Fruit fly (Drosophila melanogaster) whole organism, embryonic: Measurements from ENCODE around the gene Ugt305A1.
A peak's percentile ranks its signal among the peaks of the same experiment; 100 is the strongest.

ENCODE experiments used
- Ada2b ChIP-seq: fragments of 200-800 bp; sonication (Bioruptor generic); IDR thresholded peaks from 2 replicates; pipeline ENCODE4 v1.3.6; 2022; ENCODE audit warnings: missing biosample characterization, missing genetic modification characterization
- Bteb2 ChIP-seq: fragments of 200-800 bp; sonication (Bioruptor generic); optimal IDR thresholded peaks from 2 replicates; lab custom pipeline; 2016; ENCODE audit warnings: missing biosample characterization, missing genetic modification characterization
- C15 ChIP-seq: fragments of 200-800 bp; sonication (Bioruptor generic); IDR thresholded peaks from 3 replicates; pipeline ENCODE4 v1.3.6; 2022; ENCODE audit warnings: missing biosample characterization, missing genetic modification characterization
- CG10147 ChIP-seq: fragments of 200-800 bp; sonication (Bioruptor generic); optimal IDR thresholded peaks from 2 replicates; lab custom pipeline; 2019; ENCODE audit warnings: missing biosample characterization, mild to moderate bottlenecking, missing genetic modification characterization, moderate library complexity
- CG10959 ChIP-seq: fragments of 200-800 bp; sonication (Bioruptor generic); IDR thresholded peaks from 2 replicates; pipeline ENCODE4 v1.3.6; 2022; ENCODE audit warnings: missing biosample characterization, missing genetic modification characterization
- CG11085 ChIP-seq: fragments of 200-800 bp; sonication (Bioruptor generic); IDR thresholded peaks from 2 replicates; pipeline ENCODE4 v1.3.6; 2022; ENCODE audit warnings: missing biosample characterization, missing genetic modification characterization
- CG12942 ChIP-seq: fragments of 200-800 bp; sonication (Bioruptor generic); optimal IDR thresholded peaks from 3 replicates; lab custom pipeline; 2016; ENCODE audit warnings: missing biosample characterization, missing genetic modification characterization
- CG14965 ChIP-seq: fragments of 200-800 bp; sonication (Bioruptor generic); optimal IDR thresholded peaks from 2 replicates; lab custom pipeline; 2016; ENCODE audit warnings: missing biosample characterization, missing genetic modification characterization, borderline replicate concordance
- CG16815 ChIP-seq: fragments of 200-800 bp; sonication (Bioruptor generic); optimal IDR thresholded peaks from 3 replicates; lab custom pipeline; 2017; ENCODE audit warnings: missing biosample characterization, mild to moderate bottlenecking, missing genetic modification characterization
- CG17359 ChIP-seq: fragments of 200-800 bp; sonication (Bioruptor generic); optimal IDR thresholded peaks from 3 replicates; lab custom pipeline; 2018; ENCODE audit warnings: missing biosample characterization, mild to moderate bottlenecking, missing genetic modification characterization, moderate library complexity
- CG17612 ChIP-seq: fragments of 200-800 bp; sonication (Bioruptor generic); IDR thresholded peaks from 2 replicates; pipeline ENCODE4 v1.3.6; 2022; ENCODE audit warnings: missing biosample characterization, missing genetic modification characterization
- CG18476 ChIP-seq: fragments of 200-800 bp; sonication (Bioruptor generic); optimal IDR thresholded peaks from 2 replicates; lab custom pipeline; 2016; ENCODE audit warnings: missing biosample characterization, mild to moderate bottlenecking, missing genetic modification characterization
- CG2712 ChIP-seq: fragments of 200-800 bp; optimal IDR thresholded peaks from 3 replicates; lab custom pipeline; 2019; ENCODE audit warnings: missing biosample characterization, mild to moderate bottlenecking, missing genetic modification characterization, moderate library complexity
- CG30020 ChIP-seq: fragments of 200-800 bp; optimal IDR thresholded peaks from 2 replicates; lab custom pipeline; 2019; ENCODE audit warnings: missing biosample characterization, mild to moderate bottlenecking, missing genetic modification characterization, moderate library complexity
- CG32767 ChIP-seq: fragments of 200-800 bp; sonication (Bioruptor generic); IDR thresholded peaks from 2 replicates; pipeline ENCODE4 v1.3.6; 2022; ENCODE audit warnings: missing biosample characterization, missing genetic modification characterization
- CG32772 ChIP-seq: fragments of 200-800 bp; sonication (Bioruptor generic); IDR thresholded peaks from 2 replicates; pipeline ENCODE4 v1.3.6; 2022; ENCODE audit warnings: missing biosample characterization, missing genetic modification characterization
- CG4328 ChIP-seq: fragments of 200-800 bp; sonication (Bioruptor generic); optimal IDR thresholded peaks from 3 replicates; lab custom pipeline; 2017; ENCODE audit warnings: missing biosample characterization, missing genetic modification reagents, missing genetic modification characterization
- CG4854 ChIP-seq: fragments of 200-800 bp; sonication (Bioruptor generic); optimal IDR thresholded peaks from 2 replicates; lab custom pipeline; 2016; ENCODE audit warnings: missing biosample characterization, missing genetic modification characterization, inconsistent platforms
- CG6683 ChIP-seq: fragments of 200-800 bp; sonication (Bioruptor generic); optimal IDR thresholded peaks from 2 replicates; lab custom pipeline; 2017; ENCODE audit warnings: missing biosample characterization, mild to moderate bottlenecking, missing genetic modification characterization, missing genetic modification reagents
- CG6689 ChIP-seq: fragments of 200-800 bp; sonication (Bioruptor generic); IDR thresholded peaks from 2 replicates; pipeline ENCODE4 v1.3.6; 2022; ENCODE audit warnings: missing biosample characterization, missing genetic modification characterization
- CG7839 ChIP-seq: fragments of 200-800 bp; sonication (Bioruptor generic); optimal IDR thresholded peaks from 3 replicates; lab custom pipeline; 2018; ENCODE audit warnings: missing biosample characterization, mild to moderate bottlenecking, missing genetic modification characterization, moderate library complexity
- CG7963 ChIP-seq: fragments of 200-800 bp; sonication (Bioruptor generic); IDR thresholded peaks from 3 replicates; pipeline ENCODE4 v1.3.6; 2022; ENCODE audit warnings: missing biosample characterization, missing genetic modification characterization; ENCODE audit not compliant: partially characterized antibody
- CHES-1-like ChIP-seq: fragments of 200-800 bp; sonication (Bioruptor generic); optimal IDR thresholded peaks from 2 replicates; lab custom pipeline; 2016; ENCODE audit warnings: missing biosample characterization, missing genetic modification characterization
- Chrac-16 ChIP-seq: fragments of 200-800 bp; sonication (Bioruptor generic); optimal IDR thresholded peaks from 3 replicates; lab custom pipeline; 2016; ENCODE audit warnings: missing biosample characterization, missing genetic modification characterization
- Dp ChIP-seq: fragments of 200-800 bp; sonication (Bioruptor generic); optimal IDR thresholded peaks from 2 replicates; lab custom pipeline; 2018; ENCODE audit warnings: missing biosample characterization, mild to moderate bottlenecking, missing genetic modification characterization, moderate library complexity
- Hey ChIP-seq: fragments of 200-800 bp; sonication (Bioruptor generic); optimal IDR thresholded peaks from 3 replicates; lab custom pipeline; 2018; ENCODE audit warnings: missing biosample characterization, mild to moderate bottlenecking, missing genetic modification characterization
- Hr51 ChIP-seq, 2 experiments: fragments of 200-800 bp; sonication (Bioruptor generic); optimal IDR thresholded peaks; 2 replicates in 1 of 2; 3 replicates in 1 of 2; lab custom pipeline; 2016 to 2018; ENCODE audit warnings: missing biosample characterization in 2 of 2, missing genetic modification characterization in 2 of 2, mild to moderate bottlenecking in 1 of 2, moderate library complexity in 1 of 2
- Meics ChIP-seq: fragments of 200-800 bp; sonication (Bioruptor generic); optimal IDR thresholded peaks from 2 replicates; lab custom pipeline; 2017; ENCODE audit warnings: missing biosample characterization, mild to moderate bottlenecking, missing genetic modification characterization
- Six4 ChIP-seq: fragments of 200-800 bp; sonication (Bioruptor generic); optimal IDR thresholded peaks from 2 replicates; lab custom pipeline; 2016; ENCODE audit warnings: missing biosample characterization, missing genetic modification characterization
- Sry-δ ChIP-seq: fragments of 200-800 bp; sonication (Bioruptor generic); optimal IDR thresholded peaks from 2 replicates; lab custom pipeline; 2016; ENCODE audit warnings: missing biosample characterization, missing genetic modification characterization
- Tbp ChIP-seq: fragments of >200 bp; optimal IDR thresholded peaks from 2 replicates; lab custom pipeline; 2018; ENCODE audit warnings: missing biosample characterization, missing genetic modification characterization
- chinmo ChIP-seq: fragments of 200-800 bp; sonication (Bioruptor generic); IDR thresholded peaks from 4 replicates; pipeline ENCODE4 v1.3.6; 2022; ENCODE audit warnings: missing biosample characterization, missing genetic modification characterization; ENCODE audit not compliant: partially characterized antibody
- dm ChIP-seq: fragments of 200-800 bp; sonication (Bioruptor generic); optimal IDR thresholded peaks from 3 replicates; lab custom pipeline; 2016; ENCODE audit warnings: missing biosample characterization, missing genetic modification characterization
- dmrt11E ChIP-seq: fragments of 200-800 bp; sonication (Bioruptor generic); optimal IDR thresholded peaks from 3 replicates; lab custom pipeline; 2018; ENCODE audit warnings: missing biosample characterization, mild to moderate bottlenecking, missing genetic modification characterization, moderate library complexity
- dysf ChIP-seq: fragments of 200-800 bp; sonication (Bioruptor generic); IDR thresholded peaks from 3 replicates; pipeline ENCODE4 v1.3.6; 2022; ENCODE audit warnings: missing biosample characterization, missing genetic modification characterization
- fd3F ChIP-seq: fragments of 200-800 bp; sonication (Bioruptor generic); optimal IDR thresholded peaks from 2 replicates; lab custom pipeline; 2018; ENCODE audit warnings: missing biosample characterization, mild to moderate bottlenecking, missing genetic modification characterization, moderate library complexity
- gcm ChIP-seq: fragments of 200-800 bp; sonication (Bioruptor generic); optimal IDR thresholded peaks from 2 replicates; lab custom pipeline; 2019; ENCODE audit warnings: missing biosample characterization, mild to moderate bottlenecking, missing genetic modification characterization, moderate library complexity
- gt ChIP-seq: fragments of 200-800 bp; sonication (Bioruptor generic); IDR thresholded peaks from 2 replicates; pipeline ENCODE4 v1.3.6; 2022; ENCODE audit warnings: missing biosample characterization, missing genetic modification characterization
- ham ChIP-seq: fragments of 200-800 bp; sonication (Bioruptor generic); IDR thresholded peaks from 2 replicates; pipeline ENCODE4 v1.3.6; 2022; ENCODE audit warnings: missing biosample characterization, missing genetic modification characterization
- hth ChIP-seq: fragments of >200 bp; optimal IDR thresholded peaks from 2 replicates; lab custom pipeline; 2017; ENCODE audit warnings: inconsistent platforms
- nau ChIP-seq: fragments of 200-800 bp; sonication (Bioruptor generic); optimal IDR thresholded peaks from 3 replicates; lab custom pipeline; 2017; ENCODE audit warnings: missing biosample characterization, mild to moderate bottlenecking, missing genetic modification characterization, missing genetic modification reagents
- nerfin-1 ChIP-seq: fragments of 200-800 bp; sonication (Bioruptor generic); optimal IDR thresholded peaks from 3 replicates; lab custom pipeline; 2019; ENCODE audit warnings: missing biosample characterization, mild to moderate bottlenecking, missing genetic modification characterization, moderate library complexity
- rib ChIP-seq: fragments of 200-800 bp; sonication (Bioruptor generic); IDR thresholded peaks from 2 replicates; pipeline ENCODE4 v1.3.6; 2022; ENCODE audit warnings: missing biosample characterization, missing genetic modification characterization
- sc ChIP-seq, 3 experiments: fragments of >200 bp in 2 of 3; fragments of 200-800 bp in 1 of 3; sonication (Bioruptor generic) in 1 of 3; optimal IDR thresholded peaks; 2 replicates in 2 of 3; 3 replicates in 1 of 3; lab custom pipeline; 2017; ENCODE audit warnings: mild to moderate bottlenecking in 1 of 3, missing biosample characterization in 1 of 3, missing genetic modification characterization in 1 of 3, missing genetic modification reagents in 1 of 3
- sens-2 ChIP-seq: fragments of 200-800 bp; sonication (Bioruptor generic); IDR thresholded peaks from 2 replicates; pipeline ENCODE4 v1.3.6; 2022; ENCODE audit warnings: missing biosample characterization, missing genetic modification characterization
- so ChIP-seq: fragments of 200-800 bp; sonication (Bioruptor generic); IDR thresholded peaks from 3 replicates; pipeline ENCODE4 v1.3.6; 2022; ENCODE audit warnings: missing biosample characterization, missing genetic modification characterization
- stwl ChIP-seq: fragments of 200-800 bp; sonication (Bioruptor generic); optimal IDR thresholded peaks from 3 replicates; lab custom pipeline; 2018; ENCODE audit warnings: missing biosample characterization, mild to moderate bottlenecking, missing genetic modification characterization, moderate library complexity
- tup ChIP-seq: fragments of 200-800 bp; sonication (Bioruptor generic); optimal IDR thresholded peaks from 2 replicates; lab custom pipeline; 2016; ENCODE audit warnings: missing biosample characterization, mild to moderate bottlenecking, missing genetic modification characterization, moderate library complexity
- unc-4 ChIP-seq: fragments of 200-800 bp; sonication (Bioruptor generic); IDR thresholded peaks from 2 replicates; pipeline ENCODE4 v1.3.6; 2022; ENCODE audit warnings: missing biosample characterization, missing genetic modification characterization; ENCODE audit not compliant: partially characterized antibody
- yki ChIP-seq: fragments of >200 bp; optimal IDR thresholded peaks from 3 replicates; lab custom pipeline; 2018
- zfh2 ChIP-seq: fragments of 200-800 bp; sonication (Bioruptor generic); optimal IDR thresholded peaks from 2 replicates; lab custom pipeline; 2016; ENCODE audit warnings: missing biosample characterization, missing genetic modification characterization

Gene Ugt305A1

dm6 chr3L:4016754-4017153, 42.8 kb upstream of the Ugt305A1 start (continued):
- TF ChIP-seq chinmo (GFP tag; lab: Robert Waterston, UW) = no peak
- TF ChIP-seq gcm = peak; percentile 12
- TF ChIP-seq CG6689 (GFP tag; lab: Robert Waterston, UW) = peak; percentile 72
- TF ChIP-seq CG11085 (GFP tag; lab: Robert Waterston, UW) = no peak
- TF ChIP-seq dysf (GFP tag; lab: Robert Waterston, UW) = peak; percentile 68
- peak; percentile 24 for TF ChIP-seq CG18476 (GFP tag; lab: Kevin White, UChicago)
- TF ChIP-seq zfh2 (GFP tag; lab: Kevin White, UChicago) = no peak
- TF ChIP-seq CHES-1-like (GFP tag; lab: Kevin White, UChicago) = no peak
- peak; percentile 70 for TF ChIP-seq CG7839
- peak; percentile 63 for TF ChIP-seq CG17359 (tag; lab: Kevin White, UChicago)
- TF ChIP-seq sc (optimal IDR thresholded peaks at IDR 0.05; lab: Kevin White, UChicago) = no peak
- TF ChIP-seq sc (GFP tag; optimal IDR thresholded peaks at IDR 0.05; lab: Kevin White, UChicago) = peak; percentile 67
- TF ChIP-seq dm (GFP tag; lab: Kevin White, UChicago) = peak; percentile 10
- no peak for TF ChIP-seq CG10147 (GFP tag; lab: Kevin White, UChicago)
- TF ChIP-seq unc-4 = no peak
- no peak for TF ChIP-seq CG4854 (GFP tag; lab: Kevin White, UChicago)
- TF ChIP-seq CG32767 (GFP tag; lab: Robert Waterston, UW) = peak; percentile 46; the same call in 1 of the 2 replicates
- peak; percentile 61 for TF ChIP-seq Ada2b (GFP tag; lab: Robert Waterston, UW)
- TF ChIP-seq sens-2 (GFP tag; lab: Robert Waterston, UW) = peak; percentile 75; the same call in 1 of the 2 replicates
- TF ChIP-seq CG32772 (GFP tag; lab: Robert Waterston, UW) = peak; percentile 74
- TF ChIP-seq gt (GFP tag; lab: Robert Waterston, UW) = peak; percentile 55; the same call in 1 of the 2 replicates
- TF ChIP-seq fd3F = no peak
- peak; percentile 85 for TF ChIP-seq CG10959
- no peak for TF ChIP-seq nau (GFP tag; lab: Kevin White, UChicago)
- TF ChIP-seq CG4328 (GFP tag; lab: Kevin White, UChicago) = no peak
- no peak for TF ChIP-seq Meics (GFP tag; lab: Kevin White, UChicago)
- peak; percentile 81 for TF ChIP-seq CG16815
- TF ChIP-seq dmrt11E (tag; lab: Kevin White, UChicago) = peak; percentile 88
- 0 out of 3 replicates have a peak, but pooled peaks have one; percentile 13 for TF ChIP-seq so (GFP tag; lab: Robert Waterston, UW)
- peak in 1 of 2 experiments; percentile 7 for TF ChIP-seq Hr51 (GFP tag; optimal IDR thresholded peaks at IDR 0.05; lab: Kevin White, UChicago)
- TF ChIP-seq Sry-δ (GFP tag; lab: Kevin White, UChicago) = no peak
- peak; percentile 15 for TF ChIP-seq stwl (tag; lab: Kevin White, UChicago)
- TF ChIP-seq CG2712 (tag; lab: Kevin White, UChicago) = peak; percentile 83
- TF ChIP-seq Bteb2 = no peak
- TF ChIP-seq Dp (GFP tag; lab: Kevin White, UChicago) = no peak
- TF ChIP-seq C15 (GFP tag; lab: Robert Waterston, UW) = no peak
- no peak for TF ChIP-seq CG30020 (tag; lab: Kevin White, UChicago)
- peak; percentile 1 for TF ChIP-seq tup (GFP tag; lab: Kevin White, UChicago)
- peak; percentile 75 for TF ChIP-seq Chrac-16 (GFP tag; lab: Kevin White, UChicago)
- TF ChIP-seq CG14965 (GFP tag; lab: Kevin White, UChicago) = no peak
- no peak for TF ChIP-seq Tbp (GFP tag; lab: Kevin White, UChicago)
- no peak for TF ChIP-seq ham (GFP tag; lab: Robert Waterston, UW)
- TF ChIP-seq CG6683 (GFP tag; lab: Kevin White, UChicago) = no peak
- peak; percentile 56 for TF ChIP-seq nerfin-1 (tag; lab: Kevin White, UChicago)
- peak; percentile 30 for TF ChIP-seq CG12942 (GFP tag; lab: Kevin White, UChicago)
- no peak for TF ChIP-seq yki (lab: Kevin White, UChicago)
- no peak for TF ChIP-seq CG7963
- no peak for TF ChIP-seq CG17612 (GFP tag; lab: Robert Waterston, UW)
- TF ChIP-seq Six4 (GFP tag; lab: Kevin White, UChicago) = peak; percentile 63
- no peak for TF ChIP-seq Hey (tag; lab: Kevin White, UChicago)
- TF ChIP-seq hth = no peak
- no peak for TF ChIP-seq rib (GFP tag; lab: Robert Waterston, UW)
